Fruit fly (Drosophila melanogaster): ENCODE data around the gene CG10375.

CG10375 gene

DNA sequence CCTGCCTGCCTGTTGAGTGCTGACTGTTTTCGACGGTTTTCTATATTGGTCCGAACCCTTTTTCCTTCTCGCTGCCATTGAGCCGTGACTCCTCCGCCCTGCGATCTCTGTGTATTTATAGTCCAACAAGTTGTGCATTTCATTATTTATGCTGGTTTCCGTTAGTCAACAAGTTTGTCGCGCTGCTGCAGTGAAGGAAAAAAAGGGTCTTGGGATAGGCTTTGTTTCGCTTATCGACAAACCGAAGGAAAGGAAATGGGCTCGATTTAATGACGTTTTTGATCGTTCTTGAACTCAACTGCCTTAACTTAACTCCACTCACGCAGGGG is 20.1 kb downstream of the CG10375 start:
- TF ChIP-seq CG12605 (GFP tag; IDR thresholded peaks at IDR 0.05) (no peak), EcR (GFP tag; optimal IDR thresholded peaks at IDR 0.05) (peak; percentile 85)

DNA sequence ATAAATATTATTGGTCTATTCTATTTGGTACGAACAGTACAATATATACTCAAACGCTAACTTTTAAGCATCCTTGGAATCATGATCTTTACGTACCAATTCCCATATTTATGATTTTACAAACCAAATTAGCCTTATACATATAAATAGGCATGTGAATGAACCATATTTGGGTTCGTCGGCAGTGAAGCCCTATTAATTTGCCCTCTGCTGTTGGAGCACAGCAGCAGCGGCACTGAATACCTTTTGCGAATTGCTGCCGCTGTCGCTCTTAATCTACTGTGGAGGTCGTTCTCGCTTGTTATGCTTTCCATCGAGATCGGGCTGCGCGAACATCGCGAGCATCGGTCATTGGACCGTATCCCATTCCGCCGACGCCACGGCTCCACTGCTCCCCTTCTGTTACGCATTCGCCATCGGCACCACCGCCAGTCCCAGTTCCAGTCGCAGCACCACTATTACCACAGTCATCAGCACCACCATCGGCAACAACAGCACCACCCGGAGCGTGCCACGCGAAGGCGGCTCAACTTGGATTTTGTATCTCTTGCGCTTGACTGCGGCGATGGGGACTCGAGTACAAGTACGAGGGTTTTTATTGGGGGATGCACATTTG is 21.0 kb downstream of the CG10375 start:
- TF ChIP-seq CG8301 (tag; optimal IDR thresholded peaks at IDR 0.05) (peak; percentile 80), Snoo (tag; optimal IDR thresholded peaks at IDR 0.05) (peak; percentile 60), CG15710 (tag; optimal IDR thresholded peaks at IDR 0.05) (peak; percentile 77), Pif1B (GFP tag; optimal IDR thresholded peaks at IDR 0.05) (peak; percentile 74), CG8159 (tag; optimal IDR thresholded peaks at IDR 0.05) (peak; percentile 83), CG12605 (GFP tag; IDR thresholded peaks at IDR 0.05) (peak; percentile 48; the same call in 1 of the 2 replicates), CG14655 (GFP tag; optimal IDR thresholded peaks at IDR 0.05) (peak; percentile 82), CG32121 (GFP tag; IDR thresholded peaks at IDR 0.05) (peak; percentile 62), D1 (tag; optimal IDR thresholded peaks at IDR 0.05) (peak; percentile 50), gl (tag; optimal IDR thresholded peaks at IDR 0.05) (peak; percentile 37), Ets98B (GFP tag; IDR thresholded peaks at IDR 0.05) (peak; percentile 43), EcR (GFP tag; optimal IDR thresholded peaks at IDR 0.05) (peak; percentile 98), CG34367 (tag; optimal IDR thresholded peaks at IDR 0.05) (peak; percentile 67), CG10348 (GFP tag; IDR thresholded peaks at IDR 0.05) (no peak), Pif1A (GFP tag; optimal IDR thresholded peaks at IDR 0.05) (peak; percentile 67), CG9948 (tag; optimal IDR thresholded peaks at IDR 0.05) (peak; percentile 80), CG17806 (tag; optimal IDR thresholded peaks at IDR 0.05) (peak; percentile 79), CG13204 (GFP tag; optimal IDR thresholded peaks at IDR 0.05) (peak; percentile 97), CG4496 (GFP tag; IDR thresholded peaks at IDR 0.05) (peak; percentile 41; the same call in 2 of the 3 replicates), fd96Ca (GFP tag; IDR thresholded peaks at IDR 0.05) (peak; percentile 64; the same call in 2 of the 3 replicates), rn (GFP tag; IDR thresholded peaks at IDR 0.05) (no peak)

DNA sequence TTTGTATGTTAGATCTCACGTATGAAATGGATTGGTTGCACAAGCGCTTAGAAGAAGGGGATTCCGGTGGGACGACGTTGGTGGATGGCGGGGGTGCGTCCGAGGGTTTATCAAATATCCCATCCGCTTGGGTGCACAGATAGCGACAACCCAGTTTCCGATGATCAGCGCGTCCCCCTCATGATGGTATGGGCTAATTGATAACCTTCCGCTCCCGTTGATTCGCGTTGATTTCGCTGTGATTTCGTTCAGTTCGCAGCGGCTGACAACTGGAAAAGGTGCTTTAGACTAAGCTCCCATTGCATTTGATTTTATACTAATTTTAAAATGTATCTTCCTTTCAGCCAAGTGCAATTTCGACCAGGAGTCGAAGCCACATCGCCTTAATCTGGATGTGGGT is 22.1 kb downstream of the CG10375 start:
- TF ChIP-seq Pif1B (GFP tag; optimal IDR thresholded peaks at IDR 0.05) (no peak), CG17806 (tag; optimal IDR thresholded peaks at IDR 0.05) (no peak), EcR (GFP tag; optimal IDR thresholded peaks at IDR 0.05) (no peak), rn (GFP tag; IDR thresholded peaks at IDR 0.05) (no peak), CG13204 (GFP tag; optimal IDR thresholded peaks at IDR 0.05) (no peak), Ets98B (GFP tag; IDR thresholded peaks at IDR 0.05) (no peak), Pif1A (GFP tag; optimal IDR thresholded peaks at IDR 0.05) (no peak), CG8301 (tag; optimal IDR thresholded peaks at IDR 0.05) (no peak), CG10348 (GFP tag; IDR thresholded peaks at IDR 0.05) (no peak), CG4496 (GFP tag; IDR thresholded peaks at IDR 0.05) (no peak), CG14655 (GFP tag; optimal IDR thresholded peaks at IDR 0.05) (no peak), CG32121 (GFP tag; IDR thresholded peaks at IDR 0.05) (no peak), CG15710 (tag; optimal IDR thresholded peaks at IDR 0.05) (no peak), fd96Ca (GFP tag; IDR thresholded peaks at IDR 0.05) (no peak), gl (tag; optimal IDR thresholded peaks at IDR 0.05) (no peak), CG8159 (tag; optimal IDR thresholded peaks at IDR 0.05) (no peak), D1 (tag; optimal IDR thresholded peaks at IDR 0.05) (no peak), CG12605 (GFP tag; IDR thresholded peaks at IDR 0.05) (no peak)

DNA sequence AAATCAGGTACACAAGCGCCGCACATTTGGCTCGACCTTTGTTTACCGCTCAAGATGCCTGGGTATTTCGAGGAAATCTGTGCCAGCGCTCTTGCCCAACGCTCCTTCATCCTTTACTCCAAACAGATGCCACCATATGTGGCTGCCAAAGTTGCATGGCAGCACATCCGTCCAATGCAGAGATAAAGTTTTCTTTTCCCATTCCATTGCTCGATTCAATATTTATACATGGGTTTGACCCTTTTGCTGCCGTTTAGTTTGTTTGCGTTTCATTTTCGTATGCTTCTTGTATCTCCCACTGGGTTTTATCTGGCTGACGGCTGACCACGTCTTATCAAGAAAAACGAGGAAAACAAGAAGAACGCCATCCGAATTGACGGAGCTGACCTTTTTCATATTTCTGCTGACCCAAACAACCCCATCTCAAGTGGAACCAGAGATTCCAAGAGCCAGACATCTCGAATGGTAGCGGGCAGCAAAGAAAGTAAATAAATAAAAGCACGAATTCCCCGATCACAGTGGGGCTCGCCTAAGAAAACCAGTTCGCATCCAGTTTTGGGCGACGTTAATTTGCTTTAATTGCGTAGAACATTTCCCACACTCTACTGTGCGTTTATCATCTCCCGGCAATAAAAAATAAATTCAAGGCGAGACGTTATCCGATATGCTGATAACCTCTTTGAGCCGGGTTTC is 23.1 kb downstream of the CG10375 start:
- TF ChIP-seq CG14655 (GFP tag; optimal IDR thresholded peaks at IDR 0.05), result no peak
- TF ChIP-seq CG9948 (tag; optimal IDR thresholded peaks at IDR 0.05), result no peak
- TF ChIP-seq Snoo (tag; optimal IDR thresholded peaks at IDR 0.05), result no peak
- no peak for TF ChIP-seq CG10348 (GFP tag; IDR thresholded peaks at IDR 0.05)

DNA sequence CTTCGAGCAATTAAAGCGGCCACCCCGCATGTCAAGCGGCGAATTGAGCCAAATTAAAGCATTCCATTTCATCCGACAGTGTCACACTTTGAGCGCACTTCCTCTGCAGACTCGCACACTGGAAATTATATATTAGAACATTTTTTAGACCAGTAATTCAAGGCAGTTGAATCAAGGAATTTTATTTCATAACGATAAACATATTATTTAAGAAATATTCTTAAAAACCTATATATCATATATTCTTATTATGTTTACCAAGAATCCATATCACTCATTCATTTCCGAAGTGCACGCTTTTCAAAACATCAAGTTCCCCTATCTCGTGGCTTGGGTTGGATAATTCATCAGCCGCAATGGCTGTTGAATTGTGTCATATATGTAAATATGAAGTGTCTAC is 24.0 kb downstream of the CG10375 start:
- TF ChIP-seq CG13204 (GFP tag; optimal IDR thresholded peaks at IDR 0.05), result no peak
- no peak for TF ChIP-seq gl (tag; optimal IDR thresholded peaks at IDR 0.05)
- TF ChIP-seq Pif1A (GFP tag; optimal IDR thresholded peaks at IDR 0.05), result no peak
- TF ChIP-seq Snoo (tag; optimal IDR thresholded peaks at IDR 0.05), result no peak
- peak; percentile 72 for TF ChIP-seq CG17806 (tag; optimal IDR thresholded peaks at IDR 0.05)
- no peak for TF ChIP-seq Pif1B (GFP tag; optimal IDR thresholded peaks at IDR 0.05)
- no peak for TF ChIP-seq CG10348 (GFP tag; IDR thresholded peaks at IDR 0.05)
- peak; percentile 51 for TF ChIP-seq CG9948 (tag; optimal IDR thresholded peaks at IDR 0.05)
- peak; percentile 51; the same call in 1 of the 2 replicates for TF ChIP-seq CG32121 (GFP tag; IDR thresholded peaks at IDR 0.05)
- no peak for TF ChIP-seq EcR (GFP tag; optimal IDR thresholded peaks at IDR 0.05)
- TF ChIP-seq CG15710 (tag; optimal IDR thresholded peaks at IDR 0.05), result peak; percentile 62
- TF ChIP-seq CG4496 (GFP tag; IDR thresholded peaks at IDR 0.05), result peak; percentile 40; the same call in 1 of the 3 replicates
- TF ChIP-seq rn (GFP tag; IDR thresholded peaks at IDR 0.05), result no peak
- TF ChIP-seq CG12605 (GFP tag; IDR thresholded peaks at IDR 0.05), result peak; percentile 43; the same call in 1 of the 2 replicates

DNA sequence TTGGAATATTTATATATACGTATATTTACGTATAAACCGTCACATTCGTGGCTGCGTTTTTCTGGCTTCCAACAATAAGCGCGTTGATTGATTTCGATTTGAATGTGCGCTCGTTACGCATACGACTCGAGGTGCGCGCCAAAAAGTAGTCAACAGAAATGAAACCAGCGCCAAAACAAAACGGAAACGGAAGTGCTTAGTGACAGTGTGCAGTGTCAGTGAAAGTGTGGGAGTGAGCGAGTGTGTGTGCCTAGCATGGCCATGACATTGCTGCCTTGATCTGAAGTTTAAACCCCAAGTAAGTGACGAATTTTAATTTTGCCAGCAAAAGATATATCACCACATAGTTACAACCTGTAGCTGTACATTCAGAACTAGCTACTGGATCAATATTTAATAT is 36.2 kb downstream of the CG10375 start, which contains the start of gene CG34355:
Gene CG34355, plus strand, starts transcription at position 192 of the 400 bp plus-strand sequence.
- no peak for TF ChIP-seq Pif1A (GFP tag; optimal IDR thresholded peaks at IDR 0.05)
- TF ChIP-seq CG34367 (tag; optimal IDR thresholded peaks at IDR 0.05), result peak; percentile 42
- no peak for TF ChIP-seq CG14655 (GFP tag; optimal IDR thresholded peaks at IDR 0.05)
- peak; percentile 54; the same call in 2 of the 3 replicates for TF ChIP-seq CG4496 (GFP tag; IDR thresholded peaks at IDR 0.05)
